Fruit fly (Drosophila melanogaster) whole organism, embryonic: ENCODE data around the gene Fic.

Experiments
- CG11398 ChIP-seq: fragments of 200-800 bp; sonication (Bioruptor generic); optimal IDR thresholded peaks from 2 replicates; lab custom pipeline; 2016; ENCODE audit warnings: missing biosample characterization, missing genetic modification characterization
- CG12299 ChIP-seq: fragments of 200-800 bp; sonication (Bioruptor generic); optimal IDR thresholded peaks from 2 replicates; lab custom pipeline; 2018; ENCODE audit warnings: missing biosample characterization, mild to moderate bottlenecking, missing genetic modification characterization
- CG12659 ChIP-seq: fragments of 200-800 bp; sonication (Bioruptor generic); optimal IDR thresholded peaks from 3 replicates; lab custom pipeline; 2017; ENCODE audit warnings: mild to moderate bottlenecking, missing biosample characterization, missing genetic modification reagents, missing genetic modification characterization
- CG13424 ChIP-seq: fragments of 200-800 bp; sonication (Bioruptor generic); optimal IDR thresholded peaks from 2 replicates; lab custom pipeline; 2019; ENCODE audit warnings: missing biosample characterization, mild to moderate bottlenecking, missing genetic modification characterization, moderate library complexity
- CG14965 ChIP-seq: fragments of 200-800 bp; sonication (Bioruptor generic); optimal IDR thresholded peaks from 2 replicates; lab custom pipeline; 2016; ENCODE audit warnings: missing biosample characterization, missing genetic modification characterization, borderline replicate concordance
- CG18619 ChIP-seq: fragments of 200-800 bp; sonication (Bioruptor generic); optimal IDR thresholded peaks from 3 replicates; lab custom pipeline; 2017; ENCODE audit warnings: missing biosample characterization, mild to moderate bottlenecking, missing genetic modification characterization
- CG32767 ChIP-seq: fragments of 200-800 bp; sonication (Bioruptor generic); IDR thresholded peaks from 2 replicates; pipeline ENCODE4 v1.3.6; 2022; ENCODE audit warnings: missing biosample characterization, missing genetic modification characterization
- CG34224 ChIP-seq: fragments of 200-800 bp; sonication (Bioruptor generic); IDR thresholded peaks from 3 replicates; pipeline ENCODE4 v1.3.6; 2022; ENCODE audit warnings: missing biosample characterization, missing genetic modification characterization; ENCODE audit not compliant: partially characterized antibody
- CG42726 ChIP-seq: fragments of 200-800 bp; sonication (Bioruptor generic); IDR thresholded peaks from 2 replicates; pipeline ENCODE4 v1.3.6; 2022; ENCODE audit warnings: missing biosample characterization, missing genetic modification characterization; ENCODE audit not compliant: partially characterized antibody
- CG4820 ChIP-seq: fragments of 200-800 bp; sonication (Bioruptor generic); optimal IDR thresholded peaks from 3 replicates; lab custom pipeline; 2016; ENCODE audit warnings: missing biosample characterization, missing genetic modification characterization
- CG4854 ChIP-seq: fragments of 200-800 bp; sonication (Bioruptor generic); optimal IDR thresholded peaks from 2 replicates; lab custom pipeline; 2016; ENCODE audit warnings: missing biosample characterization, missing genetic modification characterization, inconsistent platforms
- CG5953 ChIP-seq: fragments of 200-800 bp; sonication (Bioruptor generic); IDR thresholded peaks from 2 replicates; pipeline ENCODE4 v1.3.6; 2022; ENCODE audit warnings: missing biosample characterization, missing genetic modification characterization
- CG7786 ChIP-seq: fragments of 200-800 bp; sonication (Bioruptor generic); optimal IDR thresholded peaks from 2 replicates; lab custom pipeline; 2016; ENCODE audit warnings: missing biosample characterization, missing genetic modification characterization
- CG8944 ChIP-seq: fragments of 200-800 bp; sonication (Bioruptor generic); optimal IDR thresholded peaks from 3 replicates; lab custom pipeline; 2016; ENCODE audit warnings: missing biosample characterization, missing genetic modification characterization
- CG9932 ChIP-seq: fragments of 200-800 bp; sonication (Bioruptor generic); IDR thresholded peaks from 2 replicates; pipeline ENCODE4 v1.3.6; 2022; ENCODE audit warnings: missing biosample characterization, missing genetic modification characterization
- Dad ChIP-seq: fragments of 200-800 bp; sonication (Bioruptor generic); optimal IDR thresholded peaks from 3 replicates; lab custom pipeline; 2016; ENCODE audit warnings: missing biosample characterization, missing genetic modification characterization
- Drgx ChIP-seq: fragments of 200-800 bp; sonication (Bioruptor generic); IDR thresholded peaks from 2 replicates; pipeline ENCODE4 v1.3.6; 2022; ENCODE audit warnings: missing biosample characterization, missing genetic modification characterization
- GATAe ChIP-seq: fragments of 200-800 bp; sonication (Bioruptor generic); conservative IDR thresholded peaks from 2 replicates; pipeline ENCODE4 v1.3.6; 2022; ENCODE audit warnings: missing biosample characterization, missing genetic modification characterization
- HLH3B ChIP-seq: fragments of 200-800 bp; sonication (Bioruptor generic); IDR thresholded peaks from 2 replicates; pipeline ENCODE4 v1.3.6; 2022; ENCODE audit warnings: missing biosample characterization, missing genetic modification characterization
- HLH54F ChIP-seq: fragments of 200-800 bp; sonication (Bioruptor generic); optimal IDR thresholded peaks from 3 replicates; lab custom pipeline; 2016; ENCODE audit warnings: missing biosample characterization, missing genetic modification characterization
- HmgD ChIP-seq: fragments of 200-800 bp; sonication (Bioruptor generic); optimal IDR thresholded peaks from 3 replicates; lab custom pipeline; 2016; ENCODE audit warnings: missing biosample characterization, missing genetic modification characterization
- Hr78 ChIP-seq, 2 experiments: fragments of 200-800 bp in 1 of 2; fragments of >200 bp in 1 of 2; sonication (Bioruptor generic) in 1 of 2; optimal IDR thresholded peaks; 2 replicates each; lab custom pipeline; 2017 to 2019; ENCODE audit warnings: missing biosample characterization in 2 of 2, missing genetic modification characterization in 2 of 2, mild to moderate bottlenecking in 1 of 2, moderate library complexity in 1 of 2
- Meics ChIP-seq: fragments of 200-800 bp; sonication (Bioruptor generic); optimal IDR thresholded peaks from 2 replicates; lab custom pipeline; 2017; ENCODE audit warnings: missing biosample characterization, mild to moderate bottlenecking, missing genetic modification characterization
- Mrtf ChIP-seq: fragments of 200-800 bp; sonication (Bioruptor generic); IDR thresholded peaks from 3 replicates; pipeline ENCODE4 v1.3.6; 2022; ENCODE audit warnings: missing biosample characterization, missing genetic modification characterization
- Sin3A ChIP-seq: fragments of >200 bp; optimal IDR thresholded peaks from 2 replicates; lab custom pipeline; 2018
- al ChIP-seq: fragments of 200-800 bp; sonication (Bioruptor generic); IDR thresholded peaks from 2 replicates; pipeline ENCODE4 v1.3.6; 2022; ENCODE audit warnings: missing biosample characterization, missing genetic modification characterization
- btn ChIP-seq: fragments of 200-800 bp; sonication (Bioruptor generic); optimal IDR thresholded peaks from 2 replicates; lab custom pipeline; 2016; ENCODE audit warnings: missing biosample characterization, missing genetic modification characterization
- cwo ChIP-seq: fragments of 200-800 bp; sonication (Bioruptor generic); optimal IDR thresholded peaks from 3 replicates; lab custom pipeline; 2017; ENCODE audit warnings: missing biosample characterization, missing genetic modification characterization, mild to moderate bottlenecking, moderate library complexity, missing genetic modification reagents
- dmrt11E ChIP-seq: fragments of 200-800 bp; sonication (Bioruptor generic); optimal IDR thresholded peaks from 3 replicates; lab custom pipeline; 2018; ENCODE audit warnings: missing biosample characterization, mild to moderate bottlenecking, missing genetic modification characterization, moderate library complexity
- emc ChIP-seq: fragments of 200-800 bp; sonication (Bioruptor generic); optimal IDR thresholded peaks from 2 replicates; lab custom pipeline; 2016; ENCODE audit warnings: missing biosample characterization, missing genetic modification characterization
- fd64A ChIP-seq: fragments of 200-800 bp; sonication (Bioruptor generic); optimal IDR thresholded peaks from 3 replicates; lab custom pipeline; 2018; ENCODE audit warnings: missing biosample characterization, mild to moderate bottlenecking, missing genetic modification characterization
- fru ChIP-seq: fragments of >200 bp; optimal IDR thresholded peaks from 2 replicates; lab custom pipeline; 2017
- grn ChIP-seq: fragments of 200-800 bp; sonication (Bioruptor generic); optimal IDR thresholded peaks from 3 replicates; lab custom pipeline; 2017; ENCODE audit warnings: missing biosample characterization, missing genetic modification characterization
- gt ChIP-seq: fragments of 200-800 bp; sonication (Bioruptor generic); IDR thresholded peaks from 2 replicates; pipeline ENCODE4 v1.3.6; 2022; ENCODE audit warnings: missing biosample characterization, missing genetic modification characterization
- hkb ChIP-seq, 2 experiments: fragments of 200-800 bp in 1 of 2; fragments of >200 bp in 1 of 2; sonication (Bioruptor generic) in 1 of 2; IDR thresholded peaks in 1 of 2; optimal IDR thresholded peaks in 1 of 2; 2 replicates each; pipeline versions ENCODE4 v1.3.6 to Lab custom; 2017 to 2022; ENCODE audit warnings: missing biosample characterization in 1 of 2, missing genetic modification characterization in 1 of 2
- luna ChIP-seq: fragments of 200-800 bp; sonication (Bioruptor generic); optimal IDR thresholded peaks from 2 replicates; lab custom pipeline; 2016; ENCODE audit warnings: missing biosample characterization, missing genetic modification characterization
- odd ChIP-seq: fragments of 200-800 bp; sonication (Bioruptor generic); optimal IDR thresholded peaks from 2 replicates; lab custom pipeline; 2017; ENCODE audit warnings: missing biosample characterization, mild to moderate bottlenecking, missing genetic modification characterization
- ranshi ChIP-seq: fragments of 200-800 bp; sonication (Bioruptor generic); IDR thresholded peaks from 2 replicates; pipeline ENCODE4 v1.3.6; 2022; ENCODE audit warnings: missing biosample characterization, missing genetic modification characterization
- repo ChIP-seq: fragments of 200-800 bp; sonication (Bioruptor generic); optimal IDR thresholded peaks from 2 replicates; lab custom pipeline; 2016; ENCODE audit warnings: missing biosample characterization, missing genetic modification characterization
- rib ChIP-seq: fragments of 200-800 bp; sonication (Bioruptor generic); IDR thresholded peaks from 2 replicates; pipeline ENCODE4 v1.3.6; 2022; ENCODE audit warnings: missing biosample characterization, missing genetic modification characterization
- sc ChIP-seq, 3 experiments: fragments of >200 bp in 2 of 3; fragments of 200-800 bp in 1 of 3; sonication (Bioruptor generic) in 1 of 3; optimal IDR thresholded peaks; 2 replicates in 2 of 3; 3 replicates in 1 of 3; lab custom pipeline; 2017; ENCODE audit warnings: mild to moderate bottlenecking in 1 of 3, missing biosample characterization in 1 of 3, missing genetic modification characterization in 1 of 3, missing genetic modification reagents in 1 of 3
- schlank ChIP-seq: fragments of 200-800 bp; sonication (Bioruptor generic); optimal IDR thresholded peaks from 2 replicates; lab custom pipeline; 2018; ENCODE audit warnings: missing biosample characterization, mild to moderate bottlenecking, missing genetic modification characterization
- sens ChIP-seq: fragments of 200-800 bp; sonication (Bioruptor generic); peaks from one replicate; lab custom pipeline; 2016; ENCODE audit warnings: missing biosample characterization, missing genetic modification characterization
- sens-2 ChIP-seq: fragments of 200-800 bp; sonication (Bioruptor generic); IDR thresholded peaks from 2 replicates; pipeline ENCODE4 v1.3.6; 2022; ENCODE audit warnings: missing biosample characterization, missing genetic modification characterization
- sqz ChIP-seq: fragments of 200-800 bp; sonication (Bioruptor generic); optimal IDR thresholded peaks from 3 replicates; lab custom pipeline; 2018; ENCODE audit warnings: missing biosample characterization, mild to moderate bottlenecking, missing genetic modification characterization
- tap ChIP-seq: fragments of 200-800 bp; optimal IDR thresholded peaks from 3 replicates; lab custom pipeline; 2019; ENCODE audit warnings: missing biosample characterization, mild to moderate bottlenecking, missing genetic modification characterization, moderate library complexity
- zen2 ChIP-seq: fragments of 200-800 bp; sonication (Bioruptor generic); IDR thresholded peaks from 3 replicates; pipeline ENCODE4 v1.3.6; 2022; ENCODE audit warnings: missing biosample characterization, missing genetic modification characterization; ENCODE audit not compliant: partially characterized antibody

Fic gene

DNA sequence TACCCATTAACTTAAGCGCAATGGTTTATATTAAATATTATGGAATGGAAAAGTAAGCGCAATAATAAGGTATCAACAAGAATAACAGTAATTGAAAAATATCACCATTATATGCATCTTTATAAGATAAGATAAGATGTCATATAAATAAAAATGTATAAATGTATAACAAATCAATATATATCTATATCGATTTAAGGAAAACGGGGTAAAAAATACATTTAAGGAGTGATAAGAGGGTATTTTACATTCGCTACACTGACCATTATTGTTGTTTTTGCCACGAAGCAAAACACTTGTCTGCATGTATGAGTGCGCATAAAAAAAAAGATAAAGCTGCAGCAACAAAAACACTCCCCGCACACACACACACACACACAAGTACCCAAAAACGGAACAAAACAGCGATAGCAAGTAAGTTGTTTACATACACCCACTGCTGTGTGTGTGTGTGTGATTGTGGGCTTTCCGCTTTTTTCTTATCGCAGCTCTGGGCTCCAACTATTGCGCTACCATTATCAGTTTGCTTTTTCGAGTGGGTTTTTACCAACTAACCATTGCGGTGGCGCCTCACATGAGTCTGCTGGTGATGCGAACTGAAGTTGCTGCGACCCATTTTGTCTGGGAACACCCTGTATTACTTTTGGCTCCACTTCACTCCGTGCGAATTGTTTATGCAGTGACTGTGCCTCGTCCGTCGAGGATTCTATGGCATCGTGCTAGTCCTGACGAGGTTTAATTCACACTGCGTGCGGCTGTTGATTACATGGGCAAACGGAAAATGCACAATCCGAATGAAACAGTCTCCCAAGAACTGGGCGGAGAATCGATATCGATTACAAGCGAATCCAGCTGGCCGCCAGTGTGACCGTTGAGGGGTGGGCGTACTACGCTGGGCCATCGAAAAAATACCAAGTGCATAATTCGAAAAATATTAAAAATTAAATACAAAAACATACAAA, 49.2 kb downstream of the Fic start, which contains the start of gene mmy (continued):
- peak; percentile 26 for TF ChIP-seq cwo (GFP tag; lab: Kevin White, UChicago)
- TF ChIP-seq CG4854 (GFP tag; lab: Kevin White, UChicago), result no peak
- peak; percentile 71 for TF ChIP-seq Drgx (GFP tag; lab: Robert Waterston, UW)
- TF ChIP-seq btn (GFP tag; lab: Kevin White, UChicago), result peak; percentile 41
- TF ChIP-seq sens-2 (GFP tag; lab: Robert Waterston, UW), result 0 out of 2 replicates have a peak, but pooled peaks have one; percentile 14
- peak; percentile 59 for TF ChIP-seq Dad (GFP tag; lab: Kevin White, UChicago)
- peak; percentile 0 for TF ChIP-seq schlank (tag; lab: Kevin White, UChicago)
- TF ChIP-seq CG4820, result no peak
- peak; percentile 46 for TF ChIP-seq Meics
- peak; percentile 50; the same call in 1 of the 2 replicates for TF ChIP-seq CG42726 (GFP tag; lab: Robert Waterston, UW)
- peak; percentile 23 for TF ChIP-seq CG7786 (GFP tag; lab: Kevin White, UChicago)
- TF ChIP-seq grn (GFP tag; lab: Kevin White, UChicago), result peak; percentile 72
- no peak for TF ChIP-seq dmrt11E (tag; lab: Kevin White, UChicago)
- TF ChIP-seq hkb (optimal IDR thresholded peaks at IDR 0.05; lab: Kevin White, UChicago), result no peak
- peak; percentile 63 for TF ChIP-seq hkb (GFP tag; IDR thresholded peaks at IDR 0.05; lab: Robert Waterston, UW)
- TF ChIP-seq CG14965 (GFP tag; lab: Kevin White, UChicago), result no peak
- TF ChIP-seq Hr78 (GFP tag; optimal IDR thresholded peaks at IDR 0.05; lab: Kevin White, UChicago), result peak in 1 of 2 experiments; percentile 57
- TF ChIP-seq odd (GFP tag; lab: Kevin White, UChicago), result peak; percentile 61
- TF ChIP-seq Mrtf, result no peak
- peak; percentile 32 for TF ChIP-seq HLH54F (GFP tag; lab: Kevin White, UChicago)
- peak; percentile 7 for TF ChIP-seq tap (tag; lab: Kevin White, UChicago)
- peak; percentile 19 for TF ChIP-seq CG8944 (GFP tag; lab: Kevin White, UChicago)
- no peak for TF ChIP-seq emc (GFP tag; lab: Kevin White, UChicago)
- peak; percentile 20 for TF ChIP-seq repo
- TF ChIP-seq zen2 (GFP tag; lab: Robert Waterston, UW), result no peak
- peak; percentile 51 for TF ChIP-seq fd64A (GFP tag; lab: Kevin White, UChicago)
- TF ChIP-seq CG11398 (GFP tag; lab: Kevin White, UChicago), result peak; percentile 43
- no peak for TF ChIP-seq CG18619 (GFP tag; lab: Kevin White, UChicago)
- TF ChIP-seq rib (GFP tag; lab: Robert Waterston, UW), result peak; percentile 39; the same call in 1 of the 2 replicates
- TF ChIP-seq CG32767 (GFP tag; lab: Robert Waterston, UW), result 0 out of 2 replicates have a peak, but pooled peaks have one; percentile 9
- peak; percentile 98 for TF ChIP-seq sqz (GFP tag; lab: Kevin White, UChicago)
- peak; percentile 43 for TF ChIP-seq CG12299 (tag; lab: Kevin White, UChicago)
- peak; percentile 69 for TF ChIP-seq HmgD (GFP tag; lab: Kevin White, UChicago)
- no peak for TF ChIP-seq gt
- no peak; the same call in 2 of the 3 replicates for TF ChIP-seq CG34224 (GFP tag; lab: Robert Waterston, UW)
- TF ChIP-seq GATAe (GFP tag; lab: Robert Waterston, UW), result peak; percentile 91
- no peak; the same call in 1 of the 2 replicates for TF ChIP-seq al (GFP tag; lab: Robert Waterston, UW)
- no peak for TF ChIP-seq sc (optimal IDR thresholded peaks at IDR 0.05; lab: Kevin White, UChicago)
- TF ChIP-seq sc (GFP tag; optimal IDR thresholded peaks at IDR 0.05; lab: Kevin White, UChicago), result no peak
- TF ChIP-seq Sin3A, result peak; percentile 40
- TF ChIP-seq fru (lab: Kevin White, UChicago), result no peak
- TF ChIP-seq HLH3B (GFP tag; lab: Robert Waterston, UW), result peak; percentile 34; the same call in 1 of the 2 replicates
- 0 out of 2 replicates have a peak, but pooled peaks have one; percentile 30 for TF ChIP-seq ranshi (GFP tag; lab: Robert Waterston, UW)
- TF ChIP-seq luna (GFP tag; lab: Kevin White, UChicago), result no peak
- TF ChIP-seq sens (GFP tag; lab: Kevin White, UChicago), result peak; percentile 88
- peak; percentile 65 for TF ChIP-seq CG12659 (GFP tag; lab: Kevin White, UChicago)
- TF ChIP-seq CG9932, result peak; percentile 5; the same call in 1 of the 2 replicates
- no peak for TF ChIP-seq CG5953 (GFP tag; lab: Robert Waterston, UW)
- peak; percentile 72 for TF ChIP-seq CG13424 (tag; lab: Kevin White, UChicago)
